Fruit fly (Drosophila melanogaster) whole organism, embryonic: ENCODE results near the gene Spn38F.

ENCODE experiments used
- CG13296 ChIP-seq: fragments of 200-800 bp; sonication (Bioruptor generic); optimal IDR thresholded peaks from 3 replicates; lab custom pipeline; 2018; ENCODE audit warnings: missing biosample characterization, mild to moderate bottlenecking, missing genetic modification characterization
- CG16779 ChIP-seq: fragments of 200-800 bp; sonication (Bioruptor generic); IDR thresholded peaks from 2 replicates; pipeline ENCODE4 v1.3.6; 2022; ENCODE audit warnings: missing biosample characterization, missing genetic modification characterization
- CG18011 ChIP-seq: fragments of 200-800 bp; sonication (Bioruptor generic); optimal IDR thresholded peaks from 2 replicates; lab custom pipeline; 2017; ENCODE audit warnings: missing biosample characterization, missing genetic modification characterization, mild to moderate bottlenecking, moderate library complexity, missing genotype
- CG2116 ChIP-seq: fragments of 200-800 bp; sonication (Bioruptor generic); optimal IDR thresholded peaks from 3 replicates; lab custom pipeline; 2018; ENCODE audit warnings: missing biosample characterization, mild to moderate bottlenecking, missing genetic modification characterization
- CG3065 ChIP-seq: fragments of 200-800 bp; sonication (Bioruptor generic); optimal IDR thresholded peaks from 2 replicates; lab custom pipeline; 2016; ENCODE audit warnings: missing biosample characterization, missing genetic modification characterization
- CG34224 ChIP-seq: fragments of 200-800 bp; sonication (Bioruptor generic); IDR thresholded peaks from 3 replicates; pipeline ENCODE4 v1.3.6; 2022; ENCODE audit warnings: missing biosample characterization, missing genetic modification characterization; ENCODE audit not compliant: partially characterized antibody
- CG34376 ChIP-seq: fragments of 200-800 bp; sonication (Bioruptor generic); optimal IDR thresholded peaks from 2 replicates; lab custom pipeline; 2018; ENCODE audit warnings: missing biosample characterization, mild to moderate bottlenecking, missing genetic modification characterization
- CG43689 ChIP-seq: fragments of 200-800 bp; sonication (Bioruptor generic); IDR thresholded peaks from 2 replicates; pipeline ENCODE4 v1.3.6; 2022; ENCODE audit warnings: missing biosample characterization, missing genetic modification characterization
- CG4617 ChIP-seq: fragments of 200-800 bp; sonication (Bioruptor generic); optimal IDR thresholded peaks from 3 replicates; lab custom pipeline; 2016; ENCODE audit warnings: missing biosample characterization, missing genetic modification characterization, borderline replicate concordance
- CG4707 ChIP-seq: fragments of 200-800 bp; sonication (Bioruptor generic); optimal IDR thresholded peaks from 2 replicates; lab custom pipeline; 2018; ENCODE audit warnings: missing biosample characterization, mild to moderate bottlenecking, missing genetic modification characterization, moderate library complexity
- CG5245 ChIP-seq: fragments of 200-800 bp; sonication (Bioruptor generic); optimal IDR thresholded peaks from 3 replicates; lab custom pipeline; 2016; ENCODE audit warnings: missing biosample characterization, missing genetic modification characterization
- CG7372 ChIP-seq: fragments of 200-800 bp; sonication (Bioruptor generic); IDR thresholded peaks from 2 replicates; pipeline ENCODE4 v1.3.6; 2022; ENCODE audit warnings: missing biosample characterization, missing genetic modification characterization
- CG8290 ChIP-seq, 3 experiments: fragments of 200-800 bp; sonication (Bioruptor generic); optimal IDR thresholded peaks; 2 replicates each; lab custom pipeline; 2016 to 2019; ENCODE audit warnings: missing biosample characterization in 3 of 3, missing genetic modification characterization in 3 of 3, mild to moderate bottlenecking in 2 of 3, moderate library complexity in 1 of 3
- CG9727 ChIP-seq: fragments of 200-800 bp; sonication (Bioruptor generic); optimal IDR thresholded peaks from 3 replicates; lab custom pipeline; 2017; ENCODE audit warnings: missing biosample characterization, mild to moderate bottlenecking, missing genetic modification characterization
- CHES-1-like ChIP-seq: fragments of 200-800 bp; sonication (Bioruptor generic); optimal IDR thresholded peaks from 2 replicates; lab custom pipeline; 2016; ENCODE audit warnings: missing biosample characterization, missing genetic modification characterization
- Dip2 ChIP-seq: fragments of 200-800 bp; sonication (Bioruptor generic); IDR thresholded peaks from 2 replicates; pipeline ENCODE4 v1.3.6; 2022; ENCODE audit warnings: missing biosample characterization, missing genetic modification characterization
- Ets65A ChIP-seq: fragments of 200-800 bp; sonication (Bioruptor generic); peaks from one replicate; lab custom pipeline; 2016; ENCODE audit warnings: missing biosample characterization, missing genetic modification characterization
- Fer3 ChIP-seq: fragments of 200-800 bp; sonication (Bioruptor generic); optimal IDR thresholded peaks from 2 replicates; lab custom pipeline; 2018; ENCODE audit warnings: missing biosample characterization, mild to moderate bottlenecking, missing genetic modification characterization, moderate library complexity
- GATAe ChIP-seq: fragments of 200-800 bp; sonication (Bioruptor generic); conservative IDR thresholded peaks from 2 replicates; pipeline ENCODE4 v1.3.6; 2022; ENCODE audit warnings: missing biosample characterization, missing genetic modification characterization
- Hand ChIP-seq: fragments of 200-800 bp; sonication (Bioruptor generic); optimal IDR thresholded peaks from 2 replicates; lab custom pipeline; 2017; ENCODE audit warnings: mild to moderate bottlenecking, missing biosample characterization, missing genetic modification reagents, missing genetic modification characterization
- HmgZ ChIP-seq: fragments of 200-800 bp; sonication (Bioruptor generic); optimal IDR thresholded peaks from 2 replicates; lab custom pipeline; 2018; ENCODE audit warnings: missing biosample characterization, mild to moderate bottlenecking, missing genetic modification characterization
- MESR4 ChIP-seq: fragments of 200-800 bp; sonication (Bioruptor generic); optimal IDR thresholded peaks from 2 replicates; lab custom pipeline; 2018; ENCODE audit warnings: missing biosample characterization, mild to moderate bottlenecking, missing genetic modification characterization, moderate library complexity
- Mes4 ChIP-seq: fragments of 200-800 bp; sonication (Bioruptor generic); optimal IDR thresholded peaks from 2 replicates; lab custom pipeline; 2016; ENCODE audit warnings: missing biosample characterization, missing genetic modification characterization
- Neu2 ChIP-seq: fragments of 200-800 bp; sonication (Bioruptor generic); optimal IDR thresholded peaks from 3 replicates; lab custom pipeline; 2016; ENCODE audit warnings: missing biosample characterization, missing genetic modification characterization, borderline replicate concordance
- NfI ChIP-seq: fragments of 200-800 bp; sonication (Bioruptor generic); optimal IDR thresholded peaks from 3 replicates; lab custom pipeline; 2018; ENCODE audit warnings: missing biosample characterization, mild to moderate bottlenecking, missing genetic modification characterization, moderate library complexity
- Stat92E ChIP-seq, 3 experiments: fragments of >200 bp in 2 of 3; fragments of 200-800 bp in 1 of 3; sonication (Bioruptor generic) in 1 of 3; optimal IDR thresholded peaks; 2 replicates each; lab custom pipeline; 2017 to 2019; ENCODE audit warnings: missing biosample characterization in 3 of 3, missing genetic modification characterization in 3 of 3, mild to moderate bottlenecking in 1 of 3, moderate library complexity in 1 of 3
- Xrp1 ChIP-seq: fragments of 200-800 bp; sonication (Bioruptor generic); IDR thresholded peaks from 2 replicates; pipeline ENCODE4 v1.3.6; 2022; ENCODE audit warnings: missing biosample characterization, missing genetic modification characterization
- aop ChIP-seq: fragments of 200-800 bp; sonication (Bioruptor generic); IDR thresholded peaks from 2 replicates; pipeline ENCODE4 v1.3.6; 2022; ENCODE audit warnings: missing biosample characterization, missing genetic modification characterization
- ash1 ChIP-seq: fragments of 200-800 bp; sonication (Bioruptor generic); optimal IDR thresholded peaks from 2 replicates; lab custom pipeline; 2018; ENCODE audit warnings: missing biosample characterization, mild to moderate bottlenecking, missing genetic modification characterization
- bab2 ChIP-seq: fragments of 200-800 bp; sonication (Bioruptor generic); optimal IDR thresholded peaks from 2 replicates; lab custom pipeline; 2016; ENCODE audit warnings: missing biosample characterization, missing genetic modification characterization
- caup ChIP-seq: fragments of 200-800 bp; sonication (Bioruptor generic); optimal IDR thresholded peaks from 3 replicates; lab custom pipeline; 2017; ENCODE audit warnings: missing biosample characterization, mild to moderate bottlenecking, missing genetic modification characterization, moderate library complexity; ENCODE audit not compliant: severe bottlenecking
- crc ChIP-seq: fragments of 200-800 bp; sonication (Bioruptor generic); optimal IDR thresholded peaks from 2 replicates; lab custom pipeline; 2016; ENCODE audit warnings: missing biosample characterization, missing genetic modification characterization
- gem ChIP-seq: fragments of 200-800 bp; sonication (Bioruptor generic); optimal IDR thresholded peaks from 2 replicates; lab custom pipeline; 2019; ENCODE audit warnings: missing biosample characterization, mild to moderate bottlenecking, missing genetic modification characterization, moderate library complexity
- gt ChIP-seq: fragments of 200-800 bp; sonication (Bioruptor generic); IDR thresholded peaks from 2 replicates; pipeline ENCODE4 v1.3.6; 2022; ENCODE audit warnings: missing biosample characterization, missing genetic modification characterization
- jigr1 ChIP-seq: fragments of 200-800 bp; sonication (Bioruptor generic); IDR thresholded peaks from 3 replicates; pipeline ENCODE4 v1.3.6; 2022; ENCODE audit warnings: missing biosample characterization, missing genetic modification characterization
- kah ChIP-seq: fragments of 200-800 bp; sonication (Bioruptor generic); optimal IDR thresholded peaks from 2 replicates; lab custom pipeline; 2018; ENCODE audit warnings: missing biosample characterization, mild to moderate bottlenecking, missing genetic modification characterization
- maf-S ChIP-seq: fragments of 200-800 bp; sonication (Bioruptor generic); optimal IDR thresholded peaks from 2 replicates; lab custom pipeline; 2016; ENCODE audit warnings: missing biosample characterization, missing genetic modification characterization
- mam ChIP-seq: fragments of 200-800 bp; sonication (Bioruptor generic); optimal IDR thresholded peaks from 3 replicates; lab custom pipeline; 2016; ENCODE audit warnings: missing biosample characterization, missing genetic modification characterization
- mirr ChIP-seq: fragments of 200-800 bp; sonication (Bioruptor generic); optimal IDR thresholded peaks from 3 replicates; lab custom pipeline; 2018; ENCODE audit warnings: missing biosample characterization, mild to moderate bottlenecking, missing genetic modification characterization
- mld ChIP-seq: fragments of 200-800 bp; sonication (Bioruptor generic); IDR thresholded peaks from 3 replicates; pipeline ENCODE4 v1.3.6; 2022; ENCODE audit warnings: missing biosample characterization, missing genetic modification characterization; ENCODE audit not compliant: partially characterized antibody
- pan ChIP-seq, 4 experiments: fragments of >200 bp in 3 of 4; fragments of 200-800 bp in 1 of 4; sonication (Bioruptor generic) in 1 of 4; optimal IDR thresholded peaks in 3 of 4; IDR thresholded peaks in 1 of 4; 2 replicates each; pipeline versions ENCODE4 v1.3.6 to Lab custom; 2017 to 2022; ENCODE audit warnings: missing biosample characterization in 2 of 4, missing genetic modification characterization in 2 of 4, mixed read lengths in 1 of 4
- row ChIP-seq: fragments of 200-800 bp; sonication (Bioruptor generic); IDR thresholded peaks from 3 replicates; pipeline ENCODE4 v1.3.6; 2022; ENCODE audit warnings: missing biosample characterization, missing genetic modification characterization
- salm ChIP-seq: fragments of 200-800 bp; sonication (Bioruptor generic); optimal IDR thresholded peaks from 2 replicates; lab custom pipeline; 2018; ENCODE audit warnings: missing biosample characterization, mild to moderate bottlenecking, missing genetic modification characterization
- sd ChIP-seq: fragments of 200-800 bp; sonication (Bioruptor generic); optimal IDR thresholded peaks from 3 replicates; lab custom pipeline; 2018; ENCODE audit warnings: missing biosample characterization, mild to moderate bottlenecking, missing genetic modification characterization, moderate library complexity
- tgo ChIP-seq: fragments of 200-800 bp; sonication (Bioruptor generic); IDR thresholded peaks from 3 replicates; pipeline ENCODE4 v1.3.6; 2022; ENCODE audit warnings: missing biosample characterization, missing genetic modification characterization
- vnd ChIP-seq: fragments of 200-800 bp; sonication (Bioruptor generic); IDR thresholded peaks from 3 replicates; pipeline ENCODE4 v1.3.6; 2022; ENCODE audit warnings: missing biosample characterization, missing genetic modification characterization; ENCODE audit not compliant: partially characterized antibody
- zen2 ChIP-seq: fragments of 200-800 bp; sonication (Bioruptor generic); IDR thresholded peaks from 3 replicates; pipeline ENCODE4 v1.3.6; 2022; ENCODE audit warnings: missing biosample characterization, missing genetic modification characterization; ENCODE audit not compliant: partially characterized antibody

Spn38F gene

dm6 chr2L:20823196-20824105, 14.3 kb downstream of the Spn38F start (continued):
- TF ChIP-seq Fer3 (tag; lab: Kevin White, UChicago) (no peak), mirr (GFP tag; lab: Kevin White, UChicago) (peak; percentile 58), gem (tag; lab: Kevin White, UChicago) (peak; percentile 63), CG13296 (GFP tag; lab: Kevin White, UChicago) (no peak), CG7372 (no peak), zen2 (peak; percentile 61; the same call in 2 of the 3 replicates), caup (peak; percentile 1), CG34376 (peak; percentile 83), aop (GFP tag; lab: Robert Waterston, UW) (no peak), NfI (GFP tag; lab: Kevin White, UChicago) (no peak), maf-S (GFP tag; lab: Kevin White, UChicago) (no peak), CG9727 (GFP tag; lab: Kevin White, UChicago) (no peak), CG18011 (GFP tag; lab: Kevin White, UChicago) (no peak), CG4617 (GFP tag; lab: Kevin White, UChicago) (no peak), jigr1 (GFP tag; lab: Robert Waterston, UW) (no peak), kah (GFP tag; lab: Kevin White, UChicago) (peak; percentile 34), CG2116 (GFP tag; lab: Kevin White, UChicago) (no peak), pan (optimal IDR thresholded peaks at IDR 0.05; lab: Kevin White, UChicago) (no peak), pan (GFP tag; optimal IDR thresholded peaks at IDR 0.05 in 1 of 2, IDR thresholded peaks at IDR 0.05 in 1 of 2) (no peak), mam (GFP tag; lab: Kevin White, UChicago) (no peak), Ets65A (GFP tag; lab: Kevin White, UChicago) (peak; percentile 48), crc (GFP tag; lab: Kevin White, UChicago) (no peak), Hand (GFP tag; lab: Kevin White, UChicago) (no peak), CG34224 (0 out of 3 replicates have a peak, but pooled peaks have one; percentile 9), CHES-1-like (GFP tag; lab: Kevin White, UChicago) (no peak), HmgZ (tag; lab: Kevin White, UChicago) (peak; percentile 81), CG5245 (no peak), CG43689 (GFP tag; lab: Robert Waterston, UW) (no peak), CG8290 (GFP tag; optimal IDR thresholded peaks at IDR 0.05; lab: Kevin White, UChicago) (no peak), CG8290 (tag; optimal IDR thresholded peaks at IDR 0.05; lab: Kevin White, UChicago) (peak in 1 of 2 experiments; percentile 53), mld (GFP tag; lab: Robert Waterston, UW) (peak; percentile 54; the same call in 2 of the 3 replicates), salm (tag; lab: Kevin White, UChicago) (no peak), gt (GFP tag; lab: Robert Waterston, UW) (no peak), vnd (peak; percentile 51; the same call in 1 of the 3 replicates), CG16779 (GFP tag; lab: Robert Waterston, UW) (no peak), CG3065 (GFP tag; lab: Kevin White, UChicago) (no peak), Xrp1 (GFP tag; lab: Robert Waterston, UW) (no peak), bab2 (GFP tag; lab: Kevin White, UChicago) (no peak), sd (tag; lab: Kevin White, UChicago) (peak; percentile 96), tgo (GFP tag; lab: Robert Waterston, UW) (no peak), ash1 (GFP tag; lab: Kevin White, UChicago) (no peak), MESR4 (GFP tag; lab: Kevin White, UChicago) (no peak), CG4707 (GFP tag; lab: Kevin White, UChicago) (peak; percentile 19), Dip2 (GFP tag; lab: Robert Waterston, UW) (no peak), GATAe (peak; percentile 99), Neu2 (GFP tag; lab: Kevin White, UChicago) (no peak), Mes4 (GFP tag; lab: Kevin White, UChicago) (no peak), Stat92E (GFP tag; optimal IDR thresholded peaks at IDR 0.05; lab: Kevin White, UChicago) (peak in 1 of 3 experiments; percentile 73), row (GFP tag; lab: Robert Waterston, UW) (peak; percentile 76)
